Worm (Caenorhabditis elegans) whole organism, dauer: Measurements from ENCODE around the gene psmd-9.
"Not testable (repeated sequence)": the region's sequence is repeated elsewhere in the genome, so short reads cannot be mapped to it uniquely, and the experiment has no call there.

ENCODE experiments used
- unc-62 ChIP-seq: sonication (generic microtip); optimal IDR thresholded peaks from 2 replicates; lab custom pipeline; 2017; ENCODE audit warnings: missing biosample characterization, missing genetic modification reagents, missing genetic modification characterization

Gene psmd-9

ce11 chrII:6889580-6889922, 12.3 kb upstream of the psmd-9 start:
- no peak for TF ChIP-seq unc-62 (GFP tag; lab: Kevin White, UChicago)

- TF ChIP-seq unc-62 (GFP tag; lab: Kevin White, UChicago): no peak
Observed at ce11 chrII:6890095-6890494, 11.8 kb upstream of the psmd-9 start, which contains the start of gene acer-1. TSS of gene acer-1 (minus strand) at chrII:6890400.

ce11 chrII:6891176-6891575, 10.7 kb upstream of the psmd-9 start:
- no peak for TF ChIP-seq unc-62 (GFP tag; lab: Kevin White, UChicago)

- TF ChIP-seq unc-62 (GFP tag; lab: Kevin White, UChicago): no peak
Observed at ce11 chrII:6891838-6892237, 10.1 kb upstream of the psmd-9 start.

- no peak for TF ChIP-seq unc-62 (GFP tag; lab: Kevin White, UChicago)
Observed at ce11 chrII:6893589-6894245, 8.2 kb upstream of the psmd-9 start, which contains the start of gene adal-1. TSS of gene adal-1 (minus strand) at chrII:6893639.

- no peak for TF ChIP-seq unc-62 (GFP tag; lab: Kevin White, UChicago)
Observed at ce11 chrII:6897507-6897906, 4.4 kb upstream of the psmd-9 start, which contains the start of gene C44B7.11. TSS of gene C44B7.11 (minus strand) at chrII:6897540.

- no peak for TF ChIP-seq unc-62 (GFP tag; lab: Kevin White, UChicago)
Observed at ce11 chrII:6898017-6898779, 3.7 kb upstream of the psmd-9 start, which contains the start of gene hrpl-1. TSS of gene hrpl-1 (plus strand) at chrII:6898729.

- no peak for TF ChIP-seq unc-62 (GFP tag; lab: Kevin White, UChicago)
Observed at ce11 chrII:6900708-6901107, 1.2 kb upstream of the psmd-9 start.

- TF ChIP-seq unc-62 (GFP tag; lab: Kevin White, UChicago): not testable (repeated sequence)
Observed at ce11 chrII:6907657-6908056, 5.8 kb downstream of the psmd-9 start, which contains the start of gene B0252.3. TSS of gene B0252.3 (minus strand) at chrII:6907757.

- no peak for TF ChIP-seq unc-62 (GFP tag; lab: Kevin White, UChicago)
Observed at ce11 chrII:6908689-6909088, 6.8 kb downstream of the psmd-9 start.

ce11 chrII:6909568-6910122, 7.8 kb downstream of the psmd-9 start, which contains the start of gene asm-1:
TSS of gene asm-1 (plus strand) at chrII:6910072.
- no peak for TF ChIP-seq unc-62 (GFP tag; lab: Kevin White, UChicago)

- TF ChIP-seq unc-62 (GFP tag; lab: Kevin White, UChicago): no peak
Observed at ce11 chrII:6913309-6913708, 11.4 kb downstream of the psmd-9 start, which contains the start of gene cyn-10. TSS of gene cyn-10 (minus strand) at chrII:6913365.

ce11 chrII:6915875-6916274, 14.0 kb downstream of the psmd-9 start, which contains the start of gene B0252.8:
TSS of gene B0252.8 (plus strand) at chrII:6916166.
- TF ChIP-seq unc-62 (GFP tag; lab: Kevin White, UChicago): no peak

- no peak for TF ChIP-seq unc-62 (GFP tag; lab: Kevin White, UChicago)
Observed at ce11 chrII:6917710-6918109, 15.8 kb downstream of the psmd-9 start, which contains the start of gene B0252.11. TSS of gene B0252.11 (minus strand) at chrII:6917810.

- no peak for TF ChIP-seq unc-62 (GFP tag; lab: Kevin White, UChicago)
Observed at ce11 chrII:6918862-6919261, 17.0 kb downstream of the psmd-9 start, which contains the start of gene B0252.5. TSS of gene B0252.5 (minus strand) at chrII:6918878.

- no peak for TF ChIP-seq unc-62 (GFP tag; lab: Kevin White, UChicago)
Observed at ce11 chrII:6919363-6919851, 17.5 kb downstream of the psmd-9 start, which contains the start of gene B0252.1. TSS of gene B0252.1 (plus strand) at chrII:6919680.
